Fruit fly (Drosophila melanogaster) whole organism, pupa: ENCODE data around the gene Aatf.

ENCODE experiments used
- CG10348 ChIP-seq: fragments of 200-800 bp; sonication (Bioruptor generic); IDR thresholded peaks from 2 replicates; pipeline ENCODE4 v1.3.6; 2022; ENCODE audit warnings: missing biosample characterization, missing genetic modification characterization
- CG12605 ChIP-seq: fragments of 200-800 bp; sonication (Bioruptor generic); IDR thresholded peaks from 2 replicates; pipeline ENCODE4 v1.3.6; 2022; ENCODE audit warnings: missing biosample characterization, missing genetic modification characterization
- CG13204 ChIP-seq: fragments of 200-800 bp; sonication (Bioruptor generic); optimal IDR thresholded peaks from 2 replicates; lab custom pipeline; 2018; ENCODE audit warnings: missing biosample characterization, mild to moderate bottlenecking, missing genetic modification characterization, moderate library complexity
- CG14655 ChIP-seq: fragments of 200-800 bp; sonication (Bioruptor generic); optimal IDR thresholded peaks from 3 replicates; lab custom pipeline; 2017; ENCODE audit warnings: mild to moderate bottlenecking, missing biosample characterization, missing genetic modification reagents, missing genetic modification characterization
- CG15710 ChIP-seq: fragments of 200-800 bp; sonication (Bioruptor generic); optimal IDR thresholded peaks from 2 replicates; lab custom pipeline; 2018; ENCODE audit warnings: missing biosample characterization, mild to moderate bottlenecking, missing genetic modification characterization, moderate library complexity
- CG17806 ChIP-seq: fragments of 200-800 bp; sonication (Bioruptor generic); optimal IDR thresholded peaks from 2 replicates; lab custom pipeline; 2018; ENCODE audit warnings: missing biosample characterization, mild to moderate bottlenecking, missing genetic modification characterization, moderate library complexity
- CG32121 ChIP-seq: fragments of 200-800 bp; sonication (Bioruptor generic); IDR thresholded peaks from 2 replicates; pipeline ENCODE4 v1.3.6; 2022; ENCODE audit warnings: missing biosample characterization, missing genetic modification characterization
- CG34367 ChIP-seq: fragments of 200-800 bp; sonication (Bioruptor generic); optimal IDR thresholded peaks from 2 replicates; lab custom pipeline; 2018; ENCODE audit warnings: missing biosample characterization, mild to moderate bottlenecking, missing genetic modification characterization
- CG4496 ChIP-seq: fragments of 200-800 bp; sonication (Bioruptor generic); IDR thresholded peaks from 3 replicates; pipeline ENCODE4 v1.3.6; 2022; ENCODE audit warnings: missing biosample characterization, missing genetic modification characterization
- CG8159 ChIP-seq: fragments of 200-800 bp; sonication (Bioruptor generic); optimal IDR thresholded peaks from 3 replicates; lab custom pipeline; 2018; ENCODE audit warnings: missing biosample characterization, mild to moderate bottlenecking, missing genetic modification characterization, moderate library complexity
- CG8301 ChIP-seq: fragments of 200-800 bp; sonication (Bioruptor generic); optimal IDR thresholded peaks from 2 replicates; lab custom pipeline; 2018; ENCODE audit warnings: missing biosample characterization, mild to moderate bottlenecking, missing genetic modification characterization
- CG9948 ChIP-seq: fragments of 200-800 bp; sonication (Bioruptor generic); optimal IDR thresholded peaks from 2 replicates; lab custom pipeline; 2018; ENCODE audit warnings: missing biosample characterization, mild to moderate bottlenecking, missing genetic modification characterization, moderate library complexity
- D1 ChIP-seq: fragments of 200-800 bp; sonication (Bioruptor generic); optimal IDR thresholded peaks from 2 replicates; lab custom pipeline; 2018; ENCODE audit warnings: missing biosample characterization, mild to moderate bottlenecking, missing genetic modification characterization, moderate library complexity
- EcR ChIP-seq: fragments of 200-800 bp; sonication (Bioruptor generic); optimal IDR thresholded peaks from 3 replicates; lab custom pipeline; 2019; ENCODE audit warnings: missing biosample characterization, missing genetic modification characterization, mild to moderate bottlenecking, moderate library complexity, missing genetic modification reagents
- Ets98B ChIP-seq: fragments of 200-800 bp; sonication (Bioruptor generic); IDR thresholded peaks from 2 replicates; pipeline ENCODE4 v1.3.6; 2022; ENCODE audit warnings: missing biosample characterization, missing genetic modification characterization
- Pif1A ChIP-seq: fragments of 200-800 bp; sonication (Bioruptor generic); optimal IDR thresholded peaks from 3 replicates; lab custom pipeline; 2016; ENCODE audit warnings: missing biosample characterization, missing genetic modification characterization
- Pif1B ChIP-seq: fragments of 200-800 bp; sonication (Bioruptor generic); optimal IDR thresholded peaks from 3 replicates; lab custom pipeline; 2016; ENCODE audit warnings: missing biosample characterization, missing genetic modification characterization
- Snoo ChIP-seq: fragments of 200-800 bp; sonication (Bioruptor generic); optimal IDR thresholded peaks from 3 replicates; lab custom pipeline; 2017; ENCODE audit warnings: missing biosample characterization, mild to moderate bottlenecking, missing genetic modification characterization, inconsistent platforms
- fd96Ca ChIP-seq: fragments of 200-800 bp; sonication (Bioruptor generic); IDR thresholded peaks from 3 replicates; pipeline ENCODE4 v1.3.6; 2022; ENCODE audit warnings: missing biosample characterization, missing genetic modification characterization
- gl ChIP-seq: fragments of 200-800 bp; sonication (Bioruptor generic); optimal IDR thresholded peaks from 2 replicates; lab custom pipeline; 2018; ENCODE audit warnings: missing biosample characterization, mild to moderate bottlenecking, missing genetic modification characterization
- rn ChIP-seq: fragments of 200-800 bp; sonication (Bioruptor generic); IDR thresholded peaks from 2 replicates; pipeline ENCODE4 v1.3.6; 2022; ENCODE audit warnings: missing biosample characterization, missing genetic modification characterization

Aatf gene

DNA sequence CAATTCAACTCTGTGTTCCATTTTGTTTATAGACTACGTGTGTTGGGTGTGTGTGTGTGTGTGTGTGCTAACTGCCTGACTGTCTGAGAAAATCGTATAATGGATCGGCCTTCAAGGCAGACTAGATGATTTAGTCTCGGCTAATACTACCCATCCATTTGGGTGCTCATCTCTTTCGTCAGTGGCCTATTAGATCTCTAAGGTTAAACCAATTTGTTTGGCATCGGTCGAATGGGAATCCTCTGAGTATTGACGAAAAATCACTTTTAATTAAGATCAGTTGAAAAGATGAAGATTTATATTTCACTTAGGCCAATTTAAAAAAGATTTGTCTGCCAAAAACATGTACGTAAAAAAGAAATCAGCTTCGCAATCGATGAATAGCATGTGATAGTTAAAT is 28.1 kb downstream of the Aatf start, which contains the start of gene CG31910:
Gene CG31910, minus strand, starts transcription at position 101 of the 400 bp plus-strand sequence.
- TF ChIP-seq CG17806 (tag; lab: Kevin White, UChicago) (no peak), Pif1A (GFP tag; lab: Kevin White, UChicago) (no peak), CG15710 (tag; lab: Kevin White, UChicago) (no peak), Pif1B (GFP tag; lab: Kevin White, UChicago) (no peak), gl (tag; lab: Kevin White, UChicago) (no peak), rn (GFP tag; lab: Robert Waterston, UW) (no peak), fd96Ca (GFP tag; lab: Robert Waterston, UW) (no peak), CG9948 (tag; lab: Kevin White, UChicago) (no peak), CG10348 (GFP tag; lab: Robert Waterston, UW) (no peak), CG13204 (no peak), D1 (tag; lab: Kevin White, UChicago) (no peak), EcR (no peak), CG4496 (GFP tag; lab: Robert Waterston, UW) (no peak), CG8301 (tag; lab: Kevin White, UChicago) (no peak), CG14655 (GFP tag; lab: Kevin White, UChicago) (no peak), CG34367 (tag; lab: Kevin White, UChicago) (no peak), CG32121 (no peak), CG8159 (tag; lab: Kevin White, UChicago) (no peak)

DNA sequence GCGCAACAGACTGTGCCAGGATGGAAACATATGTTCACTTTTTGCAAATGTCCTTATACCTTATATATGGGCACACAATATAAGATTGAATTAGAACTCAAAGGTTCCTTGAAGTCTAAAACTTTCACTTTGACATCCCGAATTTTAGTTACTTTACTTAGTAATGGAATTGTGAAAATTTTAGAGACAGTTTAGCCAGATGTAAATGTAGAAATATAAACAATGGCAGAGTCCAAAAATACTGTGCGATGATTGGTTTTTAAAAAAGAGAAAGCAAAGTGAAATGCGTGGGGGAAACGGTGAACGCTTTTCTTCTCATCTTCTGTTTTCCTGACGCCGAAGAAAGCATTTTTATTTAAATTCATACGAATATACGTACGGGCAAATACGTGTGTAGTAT is 30.4 kb downstream of the Aatf start, which contains the start of gene CG44271:
Gene CG44271, minus strand, starts transcription at position 101 of the 400 bp plus-strand sequence.
- no peak for TF ChIP-seq D1 (tag; lab: Kevin White, UChicago)
- no peak for TF ChIP-seq CG12605 (GFP tag; lab: Robert Waterston, UW)
- TF ChIP-seq Pif1A (GFP tag; lab: Kevin White, UChicago): no peak
- TF ChIP-seq CG10348 (GFP tag; lab: Robert Waterston, UW): no peak
- no peak for TF ChIP-seq gl (tag; lab: Kevin White, UChicago)
- TF ChIP-seq Snoo (tag; lab: Kevin White, UChicago): no peak
- TF ChIP-seq EcR: no peak
- no peak for TF ChIP-seq CG15710 (tag; lab: Kevin White, UChicago)
- no peak for TF ChIP-seq Ets98B (GFP tag; lab: Robert Waterston, UW)
- no peak for TF ChIP-seq CG9948 (tag; lab: Kevin White, UChicago)
- TF ChIP-seq CG32121: no peak
- no peak for TF ChIP-seq CG4496 (GFP tag; lab: Robert Waterston, UW)
- no peak for TF ChIP-seq rn (GFP tag; lab: Robert Waterston, UW)
- no peak for TF ChIP-seq CG17806 (tag; lab: Kevin White, UChicago)
- TF ChIP-seq fd96Ca (GFP tag; lab: Robert Waterston, UW): no peak
- no peak for TF ChIP-seq CG14655 (GFP tag; lab: Kevin White, UChicago)
- TF ChIP-seq, all 21 proteins: peak for 0

DNA sequence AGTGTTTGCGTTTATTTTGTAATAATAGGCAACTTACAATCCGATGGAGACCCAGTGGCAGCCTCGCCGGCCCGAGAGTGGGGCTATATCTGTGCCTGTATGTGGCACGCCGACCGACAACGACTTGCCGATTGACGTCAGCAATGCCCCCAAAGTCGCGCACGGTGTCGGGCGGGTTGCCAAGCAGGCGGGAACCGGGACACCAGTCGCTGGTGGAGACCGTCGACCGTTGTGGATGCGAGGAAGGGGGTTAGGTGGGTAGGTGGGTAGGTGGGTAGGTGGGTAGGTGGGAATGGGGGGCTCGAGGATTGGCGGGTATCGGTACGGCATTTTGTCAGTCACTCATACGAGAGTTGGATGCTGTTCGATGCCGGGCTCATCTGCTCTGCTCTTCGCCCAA is 33.6 kb downstream of the Aatf start:
- TF ChIP-seq CG4496 (GFP tag; lab: Robert Waterston, UW): 0 out of 3 replicates have a peak, but pooled peaks have one; percentile 28
- no peak for TF ChIP-seq CG10348 (GFP tag; lab: Robert Waterston, UW)
- 0 out of 2 replicates have a peak, but pooled peaks have one; percentile 8 for TF ChIP-seq rn (GFP tag; lab: Robert Waterston, UW)
- TF ChIP-seq CG32121: peak; percentile 63; the same call in 1 of the 2 replicates

DNA sequence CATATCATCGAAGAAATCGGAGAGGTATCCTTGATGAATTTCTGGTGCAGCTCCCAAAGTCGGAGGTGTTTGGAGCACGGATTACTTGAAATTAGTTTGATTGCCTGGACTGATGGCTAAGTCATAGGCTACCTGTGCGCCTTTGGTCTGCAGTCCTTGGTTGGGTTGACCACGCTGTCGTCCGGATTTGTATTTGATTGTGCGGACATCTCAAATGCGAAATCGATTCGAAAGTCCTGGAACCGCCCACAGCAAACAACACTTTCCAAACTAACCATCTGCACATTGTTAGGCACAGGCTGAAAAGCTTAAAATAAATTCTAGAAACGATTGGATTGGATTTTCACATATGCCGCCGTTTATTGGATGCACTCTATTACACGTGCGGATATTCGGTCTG is 42.1 kb downstream of the Aatf start, which contains the start of gene CG11322:
Gene CG11322, minus strand, starts transcription at position 101 of the 400 bp plus-strand sequence.
- TF ChIP-seq D1 (tag; lab: Kevin White, UChicago): no peak
- TF ChIP-seq gl (tag; lab: Kevin White, UChicago): no peak
- no peak for TF ChIP-seq Snoo (tag; lab: Kevin White, UChicago)
- no peak for TF ChIP-seq CG34367 (tag; lab: Kevin White, UChicago)
- no peak for TF ChIP-seq Pif1A (GFP tag; lab: Kevin White, UChicago)
- TF ChIP-seq CG12605 (GFP tag; lab: Robert Waterston, UW): no peak
- TF ChIP-seq CG13204: no peak
- no peak for TF ChIP-seq rn (GFP tag; lab: Robert Waterston, UW)
- no peak for TF ChIP-seq fd96Ca (GFP tag; lab: Robert Waterston, UW)
- TF ChIP-seq CG8159 (tag; lab: Kevin White, UChicago): no peak
- TF ChIP-seq CG9948 (tag; lab: Kevin White, UChicago): no peak
